Worm (Caenorhabditis elegans) whole organism, early embryonic: ENCODE data around the gene gei-13.

Experiments
- aly-1 ChIP-seq: sonication (generic microtip); optimal IDR thresholded peaks from 2 replicates; lab custom pipeline; 2016; ENCODE audit warnings: missing genetic modification characterization, missing compliant biosample characterization
- ama-1 ChIP-seq: fragments of 150-350 bp; optimal IDR thresholded peaks from 2 replicates; lab custom pipeline; 2014
- ceh-36 ChIP-seq: sonication (generic microtip); optimal IDR thresholded peaks from 2 replicates; lab custom pipeline; 2016; ENCODE audit warnings: missing genetic modification characterization, inconsistent platforms, missing compliant biosample characterization
- ets-7 ChIP-seq: sonication (generic microtip); optimal IDR thresholded peaks from 2 replicates; lab custom pipeline; 2016; ENCODE audit warnings: missing genotype, missing genetic modification characterization, missing compliant biosample characterization
- flt-1 ChIP-seq: fragments of 200-800 bp; sonication (Bioruptor generic); IDR thresholded peaks from 2 replicates; pipeline ENCODE4 v1.3.6; 2022; ENCODE audit warnings: missing genetic modification characterization, missing compliant biosample characterization
- hnd-1 ChIP-seq: sonication (generic microtip); optimal IDR thresholded peaks from 2 replicates; lab custom pipeline; 2016; ENCODE audit warnings: missing genetic modification characterization, missing compliant biosample characterization
- tbx-37 ChIP-seq: fragments of 200-800 bp; sonication (Bioruptor generic); conservative IDR thresholded peaks from 2 replicates; pipeline ENCODE4 v1.3.6; 2022; ENCODE audit warnings: missing genetic modification reagents, missing genetic modification characterization, missing compliant biosample characterization

- no peak for TF ChIP-seq ama-1 (lab: Kevin White, UChicago)
- TF ChIP-seq ets-7 (tag; lab: Kevin White, UChicago), result no peak
- TF ChIP-seq hnd-1 (tag; lab: Kevin White, UChicago), result no peak
- TF ChIP-seq ceh-36 (tag; lab: Kevin White, UChicago), result no peak
- no peak for TF ChIP-seq aly-1
- no peak for TF ChIP-seq flt-1 (GFP tag; lab: Robert Waterston, UW)
- TF ChIP-seq tbx-37, result no peak
Measured at ce11 chrIII:9582240-9582639, 54.7 kb downstream of the gei-13 start, which contains the start of gene C48B4.3.
